Fruit fly (Drosophila melanogaster) Kc167 (cell line): Measurements from ENCODE around the gene CG43779.

Experiments used
- Myc ChIP-seq: fragments of >200 bp; optimal IDR thresholded peaks from 2 replicates; lab custom pipeline; 2017; ENCODE audit warnings: missing external identifiers
- Sin3A ChIP-seq: fragments of >200 bp; optimal IDR thresholded peaks from 2 replicates; lab custom pipeline; 2018; ENCODE audit warnings: missing external identifiers
- h ChIP-seq: fragments of >200 bp; optimal IDR thresholded peaks from 3 replicates; lab custom pipeline; 2018; ENCODE audit warnings: missing external identifiers
- insv ChIP-seq: fragments of >200 bp; optimal IDR thresholded peaks from 3 replicates; lab custom pipeline; 2018; ENCODE audit warnings: missing external identifiers
- psq ChIP-seq: fragments of >200 bp; optimal IDR thresholded peaks from 2 replicates; lab custom pipeline; 2017; ENCODE audit warnings: missing external identifiers
- ttk ChIP-seq: sonication (Bioruptor generic); optimal IDR thresholded peaks from 2 replicates; lab custom pipeline; 2017; ENCODE audit warnings: missing external identifiers

CG43779 gene

dm6 chr2L:13295978-13296702 lies 10.4 kb downstream of the CG43779 start:
- TF ChIP-seq ttk (lab: Kevin White, UChicago) (no peak), h (lab: Kevin White, UChicago) (no peak)

dm6 chr2L:13292626-13293025 lies 13.9 kb downstream of the CG43779 start, which contains the start of gene CG16824:
Gene CG16824, plus strand, starts transcription at chr2L:13293009.
- TF ChIP-seq h (lab: Kevin White, UChicago) (no peak), psq (no peak), ttk (lab: Kevin White, UChicago) (no peak), Myc (lab: Kevin White, UChicago) (no peak), Sin3A (lab: Kevin White, UChicago) (no peak), insv (lab: Kevin White, UChicago) (no peak)

dm6 chr2L:13291960-13292487 lies 14.5 kb downstream of the CG43779 start:
- TF ChIP-seq psq: no peak
- TF ChIP-seq Sin3A (lab: Kevin White, UChicago): no peak
- no peak for TF ChIP-seq ttk (lab: Kevin White, UChicago)
- TF ChIP-seq insv (lab: Kevin White, UChicago): no peak
- TF ChIP-seq h (lab: Kevin White, UChicago): no peak
- TF ChIP-seq Myc (lab: Kevin White, UChicago): no peak

dm6 chr2L:13291066-13291434 lies 15.5 kb downstream of the CG43779 start:
- TF ChIP-seq h (lab: Kevin White, UChicago) (no peak), psq (no peak), ttk (lab: Kevin White, UChicago) (no peak), insv (lab: Kevin White, UChicago) (no peak), Myc (lab: Kevin White, UChicago) (no peak), Sin3A (lab: Kevin White, UChicago) (no peak)

dm6 chr2L:13290276-13291065 lies 16.1 kb downstream of the CG43779 start:
- TF ChIP-seq psq (no peak), Myc (lab: Kevin White, UChicago) (no peak), h (lab: Kevin White, UChicago) (no peak), ttk (lab: Kevin White, UChicago) (no peak), insv (lab: Kevin White, UChicago) (no peak), Sin3A (lab: Kevin White, UChicago) (no peak)

dm6 chr2L:13289689-13290088 lies 16.9 kb downstream of the CG43779 start, which contains the start of gene CG31729:
Gene CG31729, plus strand, starts transcription at chr2L:13289997.
- TF ChIP-seq Sin3A (lab: Kevin White, UChicago): no peak
- no peak for TF ChIP-seq insv (lab: Kevin White, UChicago)
- no peak for TF ChIP-seq Myc (lab: Kevin White, UChicago)
- no peak for TF ChIP-seq psq
- no peak for TF ChIP-seq ttk (lab: Kevin White, UChicago)
- TF ChIP-seq h (lab: Kevin White, UChicago): no peak

- TF ChIP-seq psq (no peak), insv (lab: Kevin White, UChicago) (no peak), h (lab: Kevin White, UChicago) (no peak), Myc (lab: Kevin White, UChicago) (no peak), Sin3A (lab: Kevin White, UChicago) (no peak), ttk (lab: Kevin White, UChicago) (no peak)
These were observed 20.1 kb downstream of the CG43779 start, which contains the start of the genes Drep4 and Uvrag for dm6 chr2L:13286456-13286855. Gene Drep4, minus strand, starts transcription at chr2L:13286462. Gene Uvrag, plus strand, starts transcription at chr2L:13286777.

dm6 chr2L:13285791-13286190 lies 20.8 kb downstream of the CG43779 start:
- TF ChIP-seq ttk (lab: Kevin White, UChicago) (no peak), psq (no peak), h (lab: Kevin White, UChicago) (no peak), insv (lab: Kevin White, UChicago) (no peak)

- TF ChIP-seq insv (lab: Kevin White, UChicago) (no peak), h (lab: Kevin White, UChicago) (no peak), ttk (lab: Kevin White, UChicago) (no peak), psq (no peak), Myc (lab: Kevin White, UChicago) (no peak), Sin3A (lab: Kevin White, UChicago) (no peak)
These were observed 34.0 kb downstream of the CG43779 start for dm6 chr2L:13272541-13272940.

- TF ChIP-seq Sin3A (lab: Kevin White, UChicago) (no peak), Myc (lab: Kevin White, UChicago) (no peak), ttk (lab: Kevin White, UChicago) (no peak), insv (lab: Kevin White, UChicago) (no peak), psq (no peak), h (lab: Kevin White, UChicago) (no peak)
These were observed 38.4 kb downstream of the CG43779 start for dm6 chr2L:13268040-13268652.

dm6 chr2L:13266627-13267026 lies 39.9 kb downstream of the CG43779 start:
- TF ChIP-seq Myc (lab: Kevin White, UChicago) (no peak), h (lab: Kevin White, UChicago) (no peak), insv (lab: Kevin White, UChicago) (no peak), ttk (lab: Kevin White, UChicago) (no peak), psq (no peak), Sin3A (lab: Kevin White, UChicago) (no peak)
